Fruit fly (Drosophila melanogaster) whole organism, embryonic: Measurements from ENCODE around the gene CG6149.

Source experiments
- Abd-B ChIP-seq: fragments of 200-800 bp; sonication (Bioruptor generic); optimal IDR thresholded peaks from 2 replicates; lab custom pipeline; 2018; ENCODE audit warnings: missing biosample characterization, mild to moderate bottlenecking, missing genetic modification characterization, moderate library complexity
- Blimp-1 ChIP-seq: fragments of 200-800 bp; sonication (Bioruptor generic); optimal IDR thresholded peaks from 3 replicates; lab custom pipeline; 2018; ENCODE audit warnings: missing biosample characterization, missing genetic modification characterization, mild to moderate bottlenecking, moderate library complexity, missing genetic modification reagents
- CG10147 ChIP-seq: fragments of 200-800 bp; sonication (Bioruptor generic); optimal IDR thresholded peaks from 2 replicates; lab custom pipeline; 2019; ENCODE audit warnings: missing biosample characterization, mild to moderate bottlenecking, missing genetic modification characterization, moderate library complexity
- CG10209 ChIP-seq: fragments of 200-800 bp; sonication (Bioruptor generic); optimal IDR thresholded peaks from 3 replicates; lab custom pipeline; 2017; ENCODE audit warnings: missing biosample characterization, mild to moderate bottlenecking, missing genetic modification characterization, missing genetic modification reagents
- CG10267 ChIP-seq: fragments of 200-800 bp; sonication (Bioruptor generic); optimal IDR thresholded peaks from 2 replicates; lab custom pipeline; 2018; ENCODE audit warnings: missing biosample characterization, mild to moderate bottlenecking, missing genetic modification characterization, moderate library complexity
- CG10979 ChIP-seq: fragments of 200-800 bp; sonication (Bioruptor generic); optimal IDR thresholded peaks from 2 replicates; lab custom pipeline; 2018; ENCODE audit warnings: missing biosample characterization, mild to moderate bottlenecking, missing genetic modification characterization, moderate library complexity
- CG13296 ChIP-seq: fragments of 200-800 bp; sonication (Bioruptor generic); optimal IDR thresholded peaks from 3 replicates; lab custom pipeline; 2018; ENCODE audit warnings: missing biosample characterization, mild to moderate bottlenecking, missing genetic modification characterization
- CG13424 ChIP-seq: fragments of 200-800 bp; sonication (Bioruptor generic); optimal IDR thresholded peaks from 2 replicates; lab custom pipeline; 2019; ENCODE audit warnings: missing biosample characterization, mild to moderate bottlenecking, missing genetic modification characterization, moderate library complexity
- CG17361 ChIP-seq: fragments of 200-800 bp; sonication (Bioruptor generic); IDR thresholded peaks from 3 replicates; pipeline ENCODE4 v1.3.6; 2022; ENCODE audit warnings: missing biosample characterization, missing genetic modification characterization
- CG30403 ChIP-seq: fragments of 200-800 bp; sonication (Bioruptor generic); optimal IDR thresholded peaks from 3 replicates; lab custom pipeline; 2016; ENCODE audit warnings: missing biosample characterization, missing genetic modification characterization
- CG31441 ChIP-seq: fragments of 200-800 bp; sonication (Bioruptor generic); IDR thresholded peaks from 2 replicates; pipeline ENCODE4 v1.3.6; 2022; ENCODE audit warnings: missing biosample characterization, missing genetic modification characterization
- CG3281 ChIP-seq: fragments of 200-800 bp; sonication (Bioruptor generic); optimal IDR thresholded peaks from 3 replicates; lab custom pipeline; 2017; ENCODE audit warnings: missing biosample characterization, mild to moderate bottlenecking, missing genetic modification characterization
- CG6689 ChIP-seq: fragments of 200-800 bp; sonication (Bioruptor generic); IDR thresholded peaks from 2 replicates; pipeline ENCODE4 v1.3.6; 2022; ENCODE audit warnings: missing biosample characterization, missing genetic modification characterization
- CG7357 ChIP-seq: fragments of 200-800 bp; sonication (Bioruptor generic); IDR thresholded peaks from 3 replicates; pipeline ENCODE4 v1.3.6; 2022; ENCODE audit warnings: missing biosample characterization, missing genetic modification characterization
- CG7839 ChIP-seq: fragments of 200-800 bp; sonication (Bioruptor generic); optimal IDR thresholded peaks from 3 replicates; lab custom pipeline; 2018; ENCODE audit warnings: missing biosample characterization, mild to moderate bottlenecking, missing genetic modification characterization, moderate library complexity
- CG8089 ChIP-seq: fragments of 200-800 bp; sonication (Bioruptor generic); optimal IDR thresholded peaks from 3 replicates; lab custom pipeline; 2016; ENCODE audit warnings: missing biosample characterization, missing genetic modification characterization
- CG8478 ChIP-seq: fragments of >200 bp; optimal IDR thresholded peaks from 2 replicates; lab custom pipeline; 2018
- CG8924 ChIP-seq: fragments of 200-800 bp; optimal IDR thresholded peaks from 3 replicates; lab custom pipeline; 2019; ENCODE audit warnings: missing biosample characterization, mild to moderate bottlenecking, missing genetic modification characterization, moderate library complexity
- CG9437 ChIP-seq: fragments of 200-800 bp; sonication (Bioruptor generic); optimal IDR thresholded peaks from 2 replicates; lab custom pipeline; 2018; ENCODE audit warnings: missing biosample characterization, mild to moderate bottlenecking, missing genetic modification characterization
- CG9727 ChIP-seq: fragments of 200-800 bp; sonication (Bioruptor generic); optimal IDR thresholded peaks from 3 replicates; lab custom pipeline; 2017; ENCODE audit warnings: missing biosample characterization, mild to moderate bottlenecking, missing genetic modification characterization
- CG9932 ChIP-seq: fragments of 200-800 bp; sonication (Bioruptor generic); IDR thresholded peaks from 2 replicates; pipeline ENCODE4 v1.3.6; 2022; ENCODE audit warnings: missing biosample characterization, missing genetic modification characterization
- D19A ChIP-seq: fragments of 200-800 bp; optimal IDR thresholded peaks from 3 replicates; lab custom pipeline; 2019; ENCODE audit warnings: missing biosample characterization, mild to moderate bottlenecking, missing genetic modification characterization, moderate library complexity
- Dip2 ChIP-seq: fragments of 200-800 bp; sonication (Bioruptor generic); IDR thresholded peaks from 2 replicates; pipeline ENCODE4 v1.3.6; 2022; ENCODE audit warnings: missing biosample characterization, missing genetic modification characterization
- E2f2 ChIP-seq: fragments of 200-800 bp; sonication (Bioruptor generic); IDR thresholded peaks from 2 replicates; pipeline ENCODE4 v1.3.6; 2022; ENCODE audit warnings: missing biosample characterization, missing genetic modification characterization
- H15 ChIP-seq: fragments of 200-800 bp; sonication (Bioruptor generic); IDR thresholded peaks from 3 replicates; pipeline ENCODE4 v1.3.6; 2022; ENCODE audit warnings: missing biosample characterization, missing genetic modification characterization
- HHEX ChIP-seq: fragments of 200-800 bp; sonication (Bioruptor generic); optimal IDR thresholded peaks from 3 replicates; lab custom pipeline; 2017; ENCODE audit warnings: missing biosample characterization, mild to moderate bottlenecking, missing genetic modification characterization, missing genetic modification reagents
- Hmr ChIP-seq: fragments of 200-800 bp; sonication (Bioruptor generic); optimal IDR thresholded peaks from 3 replicates; lab custom pipeline; 2017; ENCODE audit warnings: mild to moderate bottlenecking, missing biosample characterization, missing genetic modification reagents, missing genetic modification characterization
- Hr3 ChIP-seq: fragments of 200-800 bp; sonication (Bioruptor generic); optimal IDR thresholded peaks from 3 replicates; lab custom pipeline; 2016; ENCODE audit warnings: missing biosample characterization, missing genetic modification characterization
- Med ChIP-seq: fragments of 200-800 bp; sonication (Bioruptor generic); peaks from one replicate; lab custom pipeline; 2016; ENCODE audit warnings: missing biosample characterization, missing genetic modification characterization, mild to moderate bottlenecking, inconsistent platforms, moderate library complexity
- Meics ChIP-seq: fragments of 200-800 bp; sonication (Bioruptor generic); optimal IDR thresholded peaks from 2 replicates; lab custom pipeline; 2017; ENCODE audit warnings: missing biosample characterization, mild to moderate bottlenecking, missing genetic modification characterization
- Sox102F ChIP-seq: fragments of 200-800 bp; sonication (Bioruptor generic); optimal IDR thresholded peaks from 2 replicates; lab custom pipeline; 2018; ENCODE audit warnings: missing biosample characterization, mild to moderate bottlenecking, missing genetic modification characterization, moderate library complexity
- aop ChIP-seq: fragments of 200-800 bp; sonication (Bioruptor generic); IDR thresholded peaks from 2 replicates; pipeline ENCODE4 v1.3.6; 2022; ENCODE audit warnings: missing biosample characterization, missing genetic modification characterization
- bab2 ChIP-seq: fragments of 200-800 bp; sonication (Bioruptor generic); optimal IDR thresholded peaks from 2 replicates; lab custom pipeline; 2016; ENCODE audit warnings: missing biosample characterization, missing genetic modification characterization
- bsh ChIP-seq, 2 experiments: fragments of 200-800 bp; sonication (Bioruptor generic); optimal IDR thresholded peaks; 2 replicates each; lab custom pipeline; 2017 to 2018; ENCODE audit warnings: mild to moderate bottlenecking in 2 of 2, missing biosample characterization in 2 of 2, missing genetic modification characterization in 2 of 2, moderate library complexity in 1 of 2
- caup ChIP-seq: fragments of 200-800 bp; sonication (Bioruptor generic); optimal IDR thresholded peaks from 3 replicates; lab custom pipeline; 2017; ENCODE audit warnings: missing biosample characterization, mild to moderate bottlenecking, missing genetic modification characterization, moderate library complexity; ENCODE audit not compliant: severe bottlenecking
- fd64A ChIP-seq: fragments of 200-800 bp; sonication (Bioruptor generic); optimal IDR thresholded peaks from 3 replicates; lab custom pipeline; 2018; ENCODE audit warnings: missing biosample characterization, mild to moderate bottlenecking, missing genetic modification characterization
- grau ChIP-seq: fragments of 200-800 bp; optimal IDR thresholded peaks from 3 replicates; lab custom pipeline; 2019; ENCODE audit warnings: missing biosample characterization, mild to moderate bottlenecking, missing genetic modification characterization, moderate library complexity
- gsb-n ChIP-seq: fragments of 200-800 bp; sonication (Bioruptor generic); optimal IDR thresholded peaks from 3 replicates; lab custom pipeline; 2018; ENCODE audit warnings: missing biosample characterization, mild to moderate bottlenecking, missing genetic modification characterization
- insv ChIP-seq, 2 experiments: fragments of 200-800 bp; sonication (Bioruptor generic); optimal IDR thresholded peaks; 3 replicates each; lab custom pipeline; 2016 to 2018; ENCODE audit warnings: missing biosample characterization in 2 of 2, missing genetic modification characterization in 2 of 2
- ken ChIP-seq: fragments of 200-800 bp; sonication (Bioruptor generic); IDR thresholded peaks from 3 replicates; pipeline ENCODE4 v1.3.6; 2022; ENCODE audit warnings: missing biosample characterization, missing genetic modification characterization
- lab ChIP-seq: fragments of 200-800 bp; sonication (Bioruptor generic); optimal IDR thresholded peaks from 3 replicates; lab custom pipeline; 2017; ENCODE audit warnings: missing biosample characterization, missing genetic modification characterization, mild to moderate bottlenecking, moderate library complexity, missing genetic modification reagents
- lola ChIP-seq, 3 experiments: fragments of >200 bp in 2 of 3; fragments of 200-800 bp in 1 of 3; sonication (Bioruptor generic) in 1 of 3; optimal IDR thresholded peaks; 2 replicates each; lab custom pipeline; 2017 to 2019; ENCODE audit warnings: missing biosample characterization in 3 of 3, missing genetic modification characterization in 3 of 3, mild to moderate bottlenecking in 1 of 3, moderate library complexity in 1 of 3
- prd ChIP-seq, 3 experiments: fragments of >200 bp in 2 of 3; fragments of 200-800 bp in 1 of 3; sonication (Bioruptor generic) in 1 of 3; optimal IDR thresholded peaks in 2 of 3; IDR thresholded peaks in 1 of 3; 2 replicates in 2 of 3; 3 replicates in 1 of 3; pipeline versions ENCODE4 v1.3.6 to Lab custom; 2017 to 2022; ENCODE audit warnings: missing biosample characterization in 1 of 3, missing genetic modification characterization in 1 of 3
- row ChIP-seq: fragments of 200-800 bp; sonication (Bioruptor generic); IDR thresholded peaks from 3 replicates; pipeline ENCODE4 v1.3.6; 2022; ENCODE audit warnings: missing biosample characterization, missing genetic modification characterization
- sens ChIP-seq: fragments of 200-800 bp; sonication (Bioruptor generic); peaks from one replicate; lab custom pipeline; 2016; ENCODE audit warnings: missing biosample characterization, missing genetic modification characterization
- seq ChIP-seq: fragments of 200-800 bp; sonication (Bioruptor generic); IDR thresholded peaks from 2 replicates; pipeline ENCODE4 v1.3.6; 2022; ENCODE audit warnings: missing biosample characterization, missing genetic modification characterization
- sna ChIP-seq: fragments of 200-800 bp; sonication (Bioruptor generic); IDR thresholded peaks from 2 replicates; pipeline ENCODE4 v1.3.6; 2022; ENCODE audit warnings: missing biosample characterization, missing genetic modification characterization; ENCODE audit not compliant: partially characterized antibody
- tna ChIP-seq: fragments of 200-800 bp; sonication (Bioruptor generic); IDR thresholded peaks from 2 replicates; pipeline ENCODE4 v1.3.6; 2022; ENCODE audit warnings: missing biosample characterization, missing genetic modification characterization; ENCODE audit not compliant: partially characterized antibody
- wor ChIP-seq: fragments of 200-800 bp; sonication (Bioruptor generic); IDR thresholded peaks from 2 replicates; pipeline ENCODE4 v1.3.6; 2022; ENCODE audit warnings: missing biosample characterization, missing genetic modification characterization

CG6149 gene

DNA sequence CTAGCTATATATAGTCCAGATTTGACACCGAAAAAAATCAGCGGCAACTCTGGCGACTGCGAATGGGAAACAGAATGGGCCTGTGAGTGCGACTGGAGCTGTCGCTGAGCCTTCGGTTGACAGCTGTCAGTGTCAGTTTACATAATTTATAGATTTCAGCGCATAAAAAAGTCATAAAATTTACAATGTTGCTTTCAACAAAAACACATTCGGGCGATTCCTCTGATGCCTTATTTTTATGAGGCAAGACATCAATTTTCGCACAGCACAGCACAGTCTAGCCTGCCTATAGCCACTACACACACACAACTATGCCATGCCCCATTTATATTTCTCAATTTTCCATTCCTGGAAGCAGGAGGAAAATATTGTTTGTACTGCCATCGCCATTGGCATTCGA is 37.1 kb upstream of the CG6149 start:
- no peak for TF ChIP-seq CG8089 (GFP tag; lab: Kevin White, UChicago)
- TF ChIP-seq CG8478 = no peak
- TF ChIP-seq sens = peak; percentile 33
- peak; percentile 6 for TF ChIP-seq Abd-B
- peak; percentile 28 for TF ChIP-seq grau (tag; lab: Kevin White, UChicago)
- no peak for TF ChIP-seq H15 (GFP tag; lab: Robert Waterston, UW)
- TF ChIP-seq prd (optimal IDR thresholded peaks at IDR 0.05; lab: Kevin White, UChicago) = no peak
- peak; percentile 17; the same call in 1 of the 3 replicates for TF ChIP-seq prd (GFP tag; IDR thresholded peaks at IDR 0.05; lab: Robert Waterston, UW)
- TF ChIP-seq Dip2 = no peak
- TF ChIP-seq insv (GFP tag; optimal IDR thresholded peaks at IDR 0.05; lab: Kevin White, UChicago) = no peak
- no peak for TF ChIP-seq E2f2 (GFP tag; lab: Robert Waterston, UW)
- TF ChIP-seq Med (GFP tag; lab: Kevin White, UChicago) = peak; percentile 28
- no peak for TF ChIP-seq CG3281 (GFP tag; lab: Kevin White, UChicago)

DNA sequence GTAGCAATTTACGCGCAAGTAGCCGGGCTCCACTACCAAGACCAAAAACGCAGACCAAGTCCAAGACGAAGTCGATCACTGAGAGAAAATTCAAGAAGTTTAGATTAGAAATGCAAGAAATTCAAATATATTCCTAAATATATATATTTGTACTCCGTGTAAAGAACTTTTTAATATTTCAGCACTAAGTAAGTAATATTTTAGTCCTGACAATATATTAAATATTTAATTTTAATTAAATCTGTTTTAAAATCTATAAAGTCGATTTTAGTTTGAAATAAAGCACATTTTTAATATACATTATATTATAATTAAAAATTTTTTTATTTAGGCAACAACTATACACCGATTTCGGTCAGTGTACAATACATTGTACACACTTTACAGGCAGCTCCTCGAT is 31.7 kb upstream of the CG6149 start:
- peak; percentile 63 for TF ChIP-seq CG7839 (tag; lab: Kevin White, UChicago)
- peak; percentile 45 for TF ChIP-seq lab (GFP tag; lab: Kevin White, UChicago)
- peak in 1 of 3 experiments; percentile 47 for TF ChIP-seq lola (GFP tag; optimal IDR thresholded peaks at IDR 0.05; lab: Kevin White, UChicago)
- 0 out of 3 replicates have a peak, but pooled peaks have one; percentile 21 for TF ChIP-seq row (GFP tag; lab: Robert Waterston, UW)
- TF ChIP-seq CG7357 = no peak
- TF ChIP-seq CG10979 (tag; lab: Kevin White, UChicago) = peak; percentile 52
- peak; percentile 28 for TF ChIP-seq CG10209 (GFP tag; lab: Kevin White, UChicago)
- TF ChIP-seq fd64A (GFP tag; lab: Kevin White, UChicago) = no peak
- TF ChIP-seq bsh (GFP tag; optimal IDR thresholded peaks at IDR 0.05; lab: Kevin White, UChicago) = peak in 1 of 2 experiments; percentile 31
- peak; percentile 3 for TF ChIP-seq CG13296
- TF ChIP-seq CG8924 (tag; lab: Kevin White, UChicago) = peak; percentile 61
- peak; percentile 38 for TF ChIP-seq gsb-n (tag; lab: Kevin White, UChicago)
- no peak for TF ChIP-seq ken (GFP tag; lab: Robert Waterston, UW)
- TF ChIP-seq caup (GFP tag; lab: Kevin White, UChicago) = peak; percentile 7
- TF ChIP-seq D19A (tag; lab: Kevin White, UChicago) = peak; percentile 39
- peak; percentile 48 for TF ChIP-seq CG13424 (tag; lab: Kevin White, UChicago)
- TF ChIP-seq Meics (GFP tag; lab: Kevin White, UChicago) = peak; percentile 43
- peak; percentile 18 for TF ChIP-seq CG10147 (GFP tag; lab: Kevin White, UChicago)
- no peak for TF ChIP-seq aop (GFP tag; lab: Robert Waterston, UW)
- TF ChIP-seq Sox102F (GFP tag; lab: Kevin White, UChicago) = peak; percentile 56
- TF ChIP-seq sna (GFP tag; lab: Robert Waterston, UW) = no peak
- no peak for TF ChIP-seq tna (GFP tag; lab: Robert Waterston, UW)
- peak; percentile 41 for TF ChIP-seq Blimp-1 (GFP tag; lab: Kevin White, UChicago)
- TF ChIP-seq CG17361 = peak; percentile 67
- TF ChIP-seq CG9932 (GFP tag; lab: Robert Waterston, UW) = no peak
- no peak for TF ChIP-seq seq (GFP tag; lab: Robert Waterston, UW)
- peak; percentile 43; the same call in 1 of the 2 replicates for TF ChIP-seq CG6689 (GFP tag; lab: Robert Waterston, UW)
- TF ChIP-seq CG30403 = peak; percentile 12
- TF ChIP-seq Hmr = peak; percentile 43
- peak; percentile 49 for TF ChIP-seq CG9437 (GFP tag; lab: Kevin White, UChicago)
- peak; percentile 59 for TF ChIP-seq CG9727 (GFP tag; lab: Kevin White, UChicago)
- TF ChIP-seq wor = 0 out of 2 replicates have a peak, but pooled peaks have one; percentile 12
- peak; percentile 35 for TF ChIP-seq Hr3 (GFP tag; lab: Kevin White, UChicago)
- peak; percentile 66 for TF ChIP-seq CG31441
- peak; percentile 35 for TF ChIP-seq CG10267 (tag; lab: Kevin White, UChicago)
- no peak for TF ChIP-seq bab2 (GFP tag; lab: Kevin White, UChicago)
- TF ChIP-seq HHEX (GFP tag; lab: Kevin White, UChicago) = peak; percentile 22
